Fruit fly (Drosophila melanogaster): ENCODE results near the gene spri.

Gene spri

DNA sequence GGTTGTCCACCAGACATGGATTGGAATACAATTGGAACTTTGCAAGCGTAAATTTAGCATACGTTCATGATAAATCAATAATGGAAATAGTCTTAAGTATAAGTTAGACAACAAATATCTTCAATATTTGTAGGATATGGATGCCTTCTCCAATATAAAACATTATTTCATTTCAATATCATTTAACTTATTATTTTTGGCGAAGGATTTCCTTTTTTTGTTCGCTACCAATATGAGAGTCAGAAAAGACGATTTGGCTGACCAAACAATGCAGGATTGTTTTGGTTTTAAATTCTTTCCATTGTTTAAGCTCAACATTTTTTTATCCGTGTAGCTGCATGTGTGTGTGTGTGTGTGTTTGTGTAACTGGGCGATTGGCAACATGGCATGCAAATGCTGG is 30.0 kb upstream of the spri start:
- peak; percentile 55 for TF ChIP-seq Eip78C (GFP tag)
- TF ChIP-seq Lpt (GFP tag; optimal IDR thresholded peaks at IDR 0.05) = no peak
- TF ChIP-seq topi (GFP tag; optimal IDR thresholded peaks at IDR 0.05) = peak; percentile 4
- peak in 1 of 2 experiments; percentile 6 for TF ChIP-seq ss (GFP tag; optimal IDR thresholded peaks at IDR 0.05)
- TF ChIP-seq svp (GFP tag) = peak; percentile 67
- peak; percentile 23 for TF ChIP-seq CG6808 (GFP tag; optimal IDR thresholded peaks at IDR 0.05)
- no peak for TF ChIP-seq esn (GFP tag; optimal IDR thresholded peaks at IDR 0.05)
- TF ChIP-seq CG32006 (GFP tag; optimal IDR thresholded peaks at IDR 0.05) = peak; percentile 44

DNA sequence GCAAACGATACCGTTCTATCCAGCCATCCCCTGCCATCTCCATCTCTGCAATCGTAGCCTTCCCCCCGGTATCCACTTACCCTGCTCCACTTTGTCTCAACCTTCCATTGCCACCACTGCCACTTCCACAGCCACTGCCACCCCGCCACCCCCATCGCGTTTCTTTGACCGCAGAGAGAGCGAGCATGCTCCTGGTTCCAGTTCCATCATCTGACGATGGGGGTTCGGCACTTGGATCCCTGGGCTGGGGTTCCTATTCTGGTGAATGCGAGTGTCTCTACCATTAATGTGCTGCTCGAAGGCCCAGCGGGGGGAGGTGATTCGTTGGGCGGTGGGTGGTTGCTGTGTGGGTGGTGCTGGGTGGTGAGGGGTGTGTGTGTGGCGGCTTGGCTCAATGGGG is 28.3 kb upstream of the spri start:
- peak; percentile 24 for TF ChIP-seq CG7368 (GFP tag; optimal IDR thresholded peaks at IDR 0.05)
- no peak for TF ChIP-seq achi (GFP tag; optimal IDR thresholded peaks at IDR 0.05)
- TF ChIP-seq pdm3 (GFP tag; optimal IDR thresholded peaks at IDR 0.05) = no peak
- TF ChIP-seq ss (GFP tag; optimal IDR thresholded peaks at IDR 0.05) = no peak
- TF ChIP-seq CG8319 (GFP tag; optimal IDR thresholded peaks at IDR 0.05) = no peak
- peak; percentile 1 for TF ChIP-seq svp (GFP tag)
- TF ChIP-seq CG3919 (GFP tag; optimal IDR thresholded peaks at IDR 0.05) = no peak
- TF ChIP-seq Met (GFP tag; optimal IDR thresholded peaks at IDR 0.05) = no peak

DNA sequence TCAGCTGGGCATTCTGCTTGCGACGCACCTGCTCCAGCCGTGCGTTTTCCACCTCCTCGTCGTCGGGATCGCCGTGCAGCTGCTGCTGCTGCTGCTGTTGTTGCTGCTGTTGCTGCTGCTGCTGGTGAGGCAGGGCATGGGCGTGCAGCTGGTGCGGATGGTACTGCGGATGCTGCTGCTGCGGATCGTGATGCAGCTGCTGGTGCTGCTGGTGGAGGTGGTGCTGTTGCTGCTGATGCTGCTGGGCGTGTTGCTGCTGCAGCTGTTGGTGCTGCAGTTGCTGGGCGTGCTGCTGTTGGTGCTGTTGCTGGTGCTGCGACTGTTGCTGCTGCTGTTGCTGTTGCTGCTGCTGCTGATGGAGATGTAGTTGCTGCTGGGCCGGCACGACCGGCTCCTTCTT is 22.4 kb upstream of the spri start:
- TF ChIP-seq topi (GFP tag; optimal IDR thresholded peaks at IDR 0.05) (no peak), cyc (GFP tag; optimal IDR thresholded peaks at IDR 0.05) (no peak)

- TF ChIP-seq spab (GFP tag; optimal IDR thresholded peaks at IDR 0.05) = no peak
- no peak for TF ChIP-seq CG11762 (GFP tag; optimal IDR thresholded peaks at IDR 0.05; ENCODE audit: insufficient read depth)
- no peak for TF ChIP-seq CG8119 (GFP tag; IDR thresholded peaks at IDR 0.05)
- TF ChIP-seq vri (GFP tag; optimal IDR thresholded peaks at IDR 0.05) = no peak
Observed at dm6 chrX:10606889-10607478, 21.8 kb upstream of the spri start.

dm6 chrX:10602057-10602764 is 17.0 kb upstream of the spri start, which contains the start of gene CG1628:
Gene CG1628 (minus strand): TSS chrX:10602714.
- no peak for TF ChIP-seq salr (GFP tag; optimal IDR thresholded peaks at IDR 0.05)
- TF ChIP-seq CG3919 (GFP tag; optimal IDR thresholded peaks at IDR 0.05) = peak; percentile 30
- 0 out of 3 replicates have a peak, but pooled peaks have one; percentile 28 for TF ChIP-seq eg (GFP tag; IDR thresholded peaks at IDR 0.05)
- no peak for TF ChIP-seq ss (GFP tag; optimal IDR thresholded peaks at IDR 0.05)
- TF ChIP-seq fd59A (GFP tag; optimal IDR thresholded peaks at IDR 0.05) = no peak
- TF ChIP-seq CG6792 (GFP tag; optimal IDR thresholded peaks at IDR 0.05) = no peak
- TF ChIP-seq spab (GFP tag; optimal IDR thresholded peaks at IDR 0.05) = no peak
- TF ChIP-seq fd85E (GFP tag; optimal IDR thresholded peaks at IDR 0.05) = no peak
- TF ChIP-seq Smox (GFP tag; optimal IDR thresholded peaks at IDR 0.05) = no peak
- TF ChIP-seq vri (GFP tag; optimal IDR thresholded peaks at IDR 0.05) = no peak
- no peak for TF ChIP-seq Blimp-1 (GFP tag; optimal IDR thresholded peaks at IDR 0.05)
- no peak for TF ChIP-seq CG16779 (tag; optimal IDR thresholded peaks at IDR 0.05)
- TF ChIP-seq Hr38 (GFP tag; optimal IDR thresholded peaks at IDR 0.05) = no peak
- peak; percentile 21 for TF ChIP-seq CG6276 (GFP tag; optimal IDR thresholded peaks at IDR 0.05)
- TF ChIP-seq CG8632 (GFP tag; optimal IDR thresholded peaks at IDR 0.05) = no peak
- TF ChIP-seq CG11902 (GFP tag; optimal IDR thresholded peaks at IDR 0.05) = no peak
- no peak for TF ChIP-seq CG8119 (GFP tag; IDR thresholded peaks at IDR 0.05)
- no peak for TF ChIP-seq fkh (GFP tag; optimal IDR thresholded peaks at IDR 0.05)
- TF ChIP-seq CG10631 (GFP tag; optimal IDR thresholded peaks at IDR 0.05) = no peak
- TF ChIP-seq CG7368 (GFP tag; optimal IDR thresholded peaks at IDR 0.05) = no peak
- TF ChIP-seq CG6854 (GFP tag; optimal IDR thresholded peaks at IDR 0.05) = peak; percentile 57
- no peak for TF ChIP-seq CG6808 (GFP tag; optimal IDR thresholded peaks at IDR 0.05)
- TF ChIP-seq dsx (GFP tag; optimal IDR thresholded peaks at IDR 0.05; ENCODE audit: poor library complexity, severe bottlenecking) = no peak
- TF ChIP-seq achi (GFP tag; optimal IDR thresholded peaks at IDR 0.05) = no peak
- no peak for TF ChIP-seq esn (GFP tag; optimal IDR thresholded peaks at IDR 0.05)
- TF ChIP-seq CG10669 (GFP tag; optimal IDR thresholded peaks at IDR 0.05) = no peak
- no peak for TF ChIP-seq Lpt (GFP tag; optimal IDR thresholded peaks at IDR 0.05)
- no peak for TF ChIP-seq CG3032 (tag; optimal IDR thresholded peaks at IDR 0.05)
- no peak for TF ChIP-seq Ets21C (GFP tag; optimal IDR thresholded peaks at IDR 0.05)
- peak; percentile 76 for TF ChIP-seq Eip78C (GFP tag)
- TF ChIP-seq lz (GFP tag; optimal IDR thresholded peaks at IDR 0.05) = no peak
- no peak for TF ChIP-seq pdm3 (GFP tag; optimal IDR thresholded peaks at IDR 0.05)
- TF ChIP-seq net (GFP tag; optimal IDR thresholded peaks at IDR 0.05) = no peak

Measured in whole organism, prepupa.